Fruit fly (Drosophila melanogaster) whole organism, adult: ENCODE results near the gene Pits.

Experiments used
- CG11617 ChIP-seq: fragments of 200-800 bp; sonication (Bioruptor generic); optimal IDR thresholded peaks from 2 replicates; lab custom pipeline; 2017; ENCODE audit warnings: mild to moderate bottlenecking, missing biosample characterization, missing genetic modification reagents, missing genetic modification characterization
- CG14711 ChIP-seq: fragments of 200-800 bp; sonication (Bioruptor generic); optimal IDR thresholded peaks from 2 replicates; lab custom pipeline; 2018; ENCODE audit warnings: missing biosample characterization, mild to moderate bottlenecking, missing genetic modification characterization, moderate library complexity
- CG5204 ChIP-seq: fragments of 200-800 bp; sonication (Bioruptor generic); optimal IDR thresholded peaks from 2 replicates; lab custom pipeline; 2016; ENCODE audit warnings: missing biosample characterization, missing genetic modification characterization
- Hr96 ChIP-seq: fragments of 200-800 bp; sonication (Bioruptor generic); optimal IDR thresholded peaks from 2 replicates; lab custom pipeline; 2016; ENCODE audit warnings: missing biosample characterization, missing genetic modification characterization
- cnc ChIP-seq, 2 experiments: fragments of >200 bp; optimal IDR thresholded peaks; 2 replicates each; lab custom pipeline; 2017
- ovo ChIP-seq: fragments of 200-800 bp; sonication (Bioruptor generic); optimal IDR thresholded peaks from 2 replicates; lab custom pipeline; 2016; ENCODE audit warnings: missing biosample characterization, missing genetic modification characterization
- tj ChIP-seq: fragments of 200-800 bp; sonication (Bioruptor generic); optimal IDR thresholded peaks from 3 replicates; lab custom pipeline; 2017; ENCODE audit warnings: missing biosample characterization, mild to moderate bottlenecking, missing genetic modification characterization, moderate library complexity

dm6 chrX:12578701-12579372, 4.2 kb downstream of the Pits start:
- TF ChIP-seq Hr96 (GFP tag; lab: Kevin White, UChicago) (peak; percentile 7), cnc (optimal IDR thresholded peaks at IDR 0.05; lab: Kevin White, UChicago) (no peak), CG14711 (tag; lab: Kevin White, UChicago) (peak; percentile 55), CG5204 (GFP tag; lab: Kevin White, UChicago) (peak; percentile 32), tj (GFP tag; lab: Kevin White, UChicago) (no peak), CG11617 (peak; percentile 47), ovo (GFP tag; lab: Kevin White, UChicago) (peak; percentile 87)
